Worm (Caenorhabditis elegans): ENCODE measurements around the gene srlf-17.

- TF ChIP-seq nfya-1 (tag; optimal IDR thresholded peaks at IDR 0.05; ENCODE audit: borderline replicate concordance, insufficient read depth) (no peak), B0019.2 (GFP tag; conservative IDR thresholded peaks at IDR 0.05) (no peak), nfyb-1 (GFP tag; IDR thresholded peaks at IDR 0.05) (no peak), egrh-3 (GFP tag; IDR thresholded peaks at IDR 0.05) (no peak), F33H1.4 (GFP tag; IDR thresholded peaks at IDR 0.05) (no peak), Y79H2A.3 (GFP tag; conservative IDR thresholded peaks at IDR 0.05) (no peak), rcor-1 (GFP tag; IDR thresholded peaks at IDR 0.05) (no peak)
These were observed 39.4 kb downstream of the srlf-17 start for ce11 chrIV:11062984-11063613.
